Worm (Caenorhabditis elegans): ENCODE data around the gene mca-1.

- no peak for TF ChIP-seq unc-62 (GFP tag; optimal IDR thresholded peaks at IDR 0.05)
- TF ChIP-seq skn-1 (tag; optimal IDR thresholded peaks at IDR 0.05) = no peak
- TF ChIP-seq ceh-16 (tag; optimal IDR thresholded peaks at IDR 0.05) = no peak
- TF ChIP-seq nhr-77 (tag; optimal IDR thresholded peaks at IDR 0.05) = no peak
- TF ChIP-seq Y55F3AM.14 (GFP tag; optimal IDR thresholded peaks at IDR 0.05) = no peak
- TF ChIP-seq dmd-4 (tag; optimal IDR thresholded peaks at IDR 0.05) = no peak
- no peak for TF ChIP-seq alr-1 (tag; optimal IDR thresholded peaks at IDR 0.05)
- no peak for TF ChIP-seq R02D3.7 (tag; optimal IDR thresholded peaks at IDR 0.05)
- no peak for TF ChIP-seq F13H6.1 (tag; optimal IDR thresholded peaks at IDR 0.05)
Observed at ce11 chrIV:9614695-9615094, 20.1 kb downstream of the mca-1 start, which contains the start of gene elt-1.
